Fruit fly (Drosophila melanogaster): ENCODE measurements around the gene uncNacbeta.

The uncNacbeta gene

dm6 chr2L:530245-530644 is 33.4 kb downstream of the uncNacbeta start:
- TF ChIP-seq CG17801 (GFP tag; optimal IDR thresholded peaks at IDR 0.05; ENCODE audit: partially characterized antibody), result no peak

dm6 chr2L:527689-528088 is 35.9 kb downstream of the uncNacbeta start:
- no peak for TF ChIP-seq CG17801 (GFP tag; optimal IDR thresholded peaks at IDR 0.05; ENCODE audit: partially characterized antibody)

dm6 chr2L:526924-527307 is 36.7 kb downstream of the uncNacbeta start:
- TF ChIP-seq CG17801 (GFP tag; optimal IDR thresholded peaks at IDR 0.05; ENCODE audit: partially characterized antibody), result no peak

- no peak for TF ChIP-seq CG17801 (GFP tag; optimal IDR thresholded peaks at IDR 0.05; ENCODE audit: partially characterized antibody)
Measured at dm6 chr2L:526192-526923, 37.3 kb downstream of the uncNacbeta start.

DNA sequence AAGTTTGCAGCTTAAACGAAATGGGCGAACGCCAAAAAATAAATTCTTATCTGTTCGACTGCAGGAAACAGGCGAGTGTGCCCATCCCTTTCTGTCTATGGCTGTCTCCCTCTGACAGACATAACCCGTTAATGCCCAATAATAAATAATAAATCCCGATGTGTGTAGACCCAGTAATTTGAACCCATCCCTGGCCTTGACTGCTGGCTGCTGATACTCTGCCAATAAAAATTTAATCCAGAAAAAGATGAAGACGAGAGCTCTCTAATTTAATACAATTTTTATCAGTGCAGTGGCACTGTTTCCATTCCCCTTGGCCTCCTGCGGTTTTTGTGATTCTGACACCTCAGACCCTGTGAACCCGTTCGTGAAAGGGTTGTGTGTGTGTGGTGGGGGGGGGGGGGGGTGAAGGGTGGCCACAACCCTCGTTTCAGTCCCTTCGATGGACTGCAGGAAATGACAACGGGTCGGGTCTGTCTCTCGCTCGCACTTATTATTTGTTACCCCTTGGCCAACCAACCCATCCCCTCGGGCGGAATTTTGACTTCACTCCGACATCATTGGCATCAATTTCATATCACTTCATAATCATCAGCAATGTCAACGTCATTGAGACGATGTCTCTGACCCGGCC is 38.0 kb downstream of the uncNacbeta start:
- no peak for TF ChIP-seq CG17801 (GFP tag; optimal IDR thresholded peaks at IDR 0.05; ENCODE audit: partially characterized antibody)

DNA sequence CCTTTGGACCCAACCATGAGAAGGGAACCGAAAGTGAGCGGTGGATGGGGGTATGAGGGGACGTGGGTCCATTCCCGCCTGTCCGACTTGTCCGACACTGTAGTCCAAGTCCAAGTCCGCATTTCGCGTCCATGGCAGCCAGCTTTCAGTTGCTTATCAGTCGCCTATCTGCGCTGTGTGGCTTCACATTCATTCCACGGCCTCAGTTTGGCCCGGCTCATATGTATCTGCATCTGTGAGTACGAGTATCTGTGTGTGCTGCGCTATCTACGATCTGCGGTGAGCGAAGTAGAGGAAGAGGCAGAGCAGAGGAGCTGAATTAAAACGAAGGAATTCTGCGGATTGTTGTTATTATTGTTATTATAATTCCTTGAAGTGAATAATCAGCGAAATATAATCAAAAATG is 39.1 kb downstream of the uncNacbeta start:
- TF ChIP-seq CG17801 (GFP tag; optimal IDR thresholded peaks at IDR 0.05; ENCODE audit: partially characterized antibody), result no peak

dm6 chr2L:523165-523835 is 40.3 kb downstream of the uncNacbeta start:
- TF ChIP-seq CG17801 (GFP tag; optimal IDR thresholded peaks at IDR 0.05; ENCODE audit: partially characterized antibody), result peak; percentile 36

dm6 chr2L:522752-523151 is 40.9 kb downstream of the uncNacbeta start:
- TF ChIP-seq CG17801 (GFP tag; optimal IDR thresholded peaks at IDR 0.05; ENCODE audit: partially characterized antibody), result no peak

dm6 chr2L:521940-522632 is 41.5 kb downstream of the uncNacbeta start:
- no peak for TF ChIP-seq CG17801 (GFP tag; optimal IDR thresholded peaks at IDR 0.05; ENCODE audit: partially characterized antibody)

DNA sequence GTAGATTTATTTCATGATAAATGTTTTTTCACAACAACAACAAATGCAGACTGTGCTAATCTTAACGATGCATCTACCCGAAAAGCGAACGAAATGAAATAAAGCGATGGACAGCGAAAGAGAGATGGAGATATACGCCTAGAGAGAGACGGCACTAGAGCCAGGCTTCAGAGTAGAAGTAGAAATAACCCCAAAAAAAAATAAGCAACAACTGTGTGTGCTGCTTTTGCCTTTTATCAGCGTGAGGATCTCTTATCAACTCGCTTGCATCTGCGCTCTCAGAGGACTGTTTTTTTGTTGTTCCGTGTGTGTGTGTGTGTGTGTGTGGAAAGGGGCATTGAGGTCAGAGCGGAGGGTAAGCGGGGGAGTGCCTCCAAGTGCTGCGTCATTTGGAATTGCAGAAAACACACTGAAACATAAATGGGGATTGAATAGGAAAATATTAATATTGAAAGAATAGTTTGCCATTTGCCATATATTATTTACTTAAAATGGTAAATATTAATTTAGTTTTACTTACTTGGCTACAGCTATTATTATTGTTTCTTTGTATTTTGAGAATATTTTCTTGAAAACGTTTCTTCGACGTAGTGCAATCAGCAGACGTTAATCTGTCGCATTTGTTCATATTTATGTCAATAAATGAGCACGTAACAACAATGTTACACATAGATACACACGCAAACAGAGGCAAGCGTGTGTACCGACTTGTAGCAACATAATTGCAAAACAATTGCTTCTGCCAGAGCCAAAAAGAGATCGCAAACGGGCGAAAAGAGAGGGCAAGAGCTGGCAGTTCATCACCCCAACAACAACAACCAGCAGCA is 42.4 kb downstream of the uncNacbeta start:
- TF ChIP-seq CG17801 (GFP tag; optimal IDR thresholded peaks at IDR 0.05; ENCODE audit: partially characterized antibody), result no peak

DNA sequence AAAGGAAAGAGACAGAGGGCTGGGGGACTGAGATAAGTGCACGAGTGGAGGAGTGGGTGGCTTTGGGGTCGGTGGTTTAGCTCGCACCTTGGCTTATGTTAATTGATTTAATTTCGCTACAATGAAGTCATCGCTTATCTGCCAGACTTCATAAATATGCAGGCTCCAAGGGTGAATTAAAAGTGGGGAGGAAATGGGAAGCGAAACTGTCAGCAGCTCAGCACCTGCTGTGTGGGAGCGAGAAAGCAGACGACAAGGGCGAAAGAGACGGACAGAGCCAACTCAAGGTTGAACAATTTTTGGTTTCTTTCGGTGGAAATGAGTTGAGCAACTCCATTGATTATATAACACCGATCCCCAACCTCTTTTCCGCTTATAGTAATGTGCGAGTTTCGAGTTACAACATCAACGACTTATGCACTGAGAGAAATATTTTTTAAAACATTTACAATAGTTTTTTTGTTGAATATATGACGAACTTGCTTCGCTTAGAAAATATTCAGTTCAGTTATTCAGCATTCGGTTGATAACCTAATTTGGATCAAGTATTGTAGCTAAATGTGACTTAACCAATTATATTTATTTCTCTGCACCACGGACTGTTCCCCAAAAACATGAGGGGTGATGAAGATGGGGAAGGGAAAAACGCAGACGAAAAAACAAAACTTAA is 43.2 kb downstream of the uncNacbeta start:
- TF ChIP-seq CG17801 (GFP tag; optimal IDR thresholded peaks at IDR 0.05; ENCODE audit: partially characterized antibody), result peak; percentile 62

dm6 chr2L:518979-519891 is 44.4 kb downstream of the uncNacbeta start:
- no peak for TF ChIP-seq CG17801 (GFP tag; optimal IDR thresholded peaks at IDR 0.05; ENCODE audit: partially characterized antibody)

dm6 chr2L:518620-518913 is 45.1 kb downstream of the uncNacbeta start:
- no peak for TF ChIP-seq CG17801 (GFP tag; optimal IDR thresholded peaks at IDR 0.05; ENCODE audit: partially characterized antibody)
